Fruit fly (Drosophila melanogaster) whole organism, prepupa: ENCODE measurements around the gene Tbh.

Experiments used
- CG10669 ChIP-seq: fragments of 200-800 bp; sonication (Bioruptor generic); optimal IDR thresholded peaks from 3 replicates; lab custom pipeline; 2018; ENCODE audit warnings: missing biosample characterization, mild to moderate bottlenecking, missing genetic modification characterization, moderate library complexity
- CG11294 ChIP-seq: fragments of 200-800 bp; sonication (Bioruptor generic); IDR thresholded peaks from 2 replicates; pipeline ENCODE4 v1.3.6; 2022; ENCODE audit warnings: missing biosample characterization, missing genetic modification characterization
- CG15336 ChIP-seq: fragments of 200-800 bp; sonication (Bioruptor generic); IDR thresholded peaks from 2 replicates; pipeline ENCODE4 v1.3.6; 2022; ENCODE audit warnings: missing biosample characterization, missing genetic modification characterization
- CG1621 ChIP-seq: fragments of 200-800 bp; sonication (Bioruptor generic); optimal IDR thresholded peaks from 3 replicates; lab custom pipeline; 2018; ENCODE audit warnings: missing biosample characterization, mild to moderate bottlenecking, missing genetic modification characterization
- CG16779 ChIP-seq: fragments of 200-800 bp; sonication (Bioruptor generic); optimal IDR thresholded peaks from 3 replicates; lab custom pipeline; 2017; ENCODE audit warnings: missing biosample characterization, mild to moderate bottlenecking, missing genetic modification characterization
- CG3032 ChIP-seq: fragments of 200-800 bp; optimal IDR thresholded peaks from 2 replicates; lab custom pipeline; 2019; ENCODE audit warnings: missing biosample characterization, mild to moderate bottlenecking, missing genetic modification characterization, moderate library complexity
- CG31627 ChIP-seq: fragments of 200-800 bp; sonication (Bioruptor generic); optimal IDR thresholded peaks from 3 replicates; lab custom pipeline; 2016; ENCODE audit warnings: missing biosample characterization, missing genetic modification characterization
- CG32006 ChIP-seq: fragments of 200-800 bp; sonication (Bioruptor generic); optimal IDR thresholded peaks from 3 replicates; lab custom pipeline; 2017; ENCODE audit warnings: missing biosample characterization, mild to moderate bottlenecking, missing genetic modification characterization
- CG34406 ChIP-seq: fragments of 200-800 bp; sonication (Bioruptor generic); optimal IDR thresholded peaks from 3 replicates; lab custom pipeline; 2016; ENCODE audit warnings: missing biosample characterization, missing genetic modification characterization
- CG3919 ChIP-seq: fragments of 200-800 bp; sonication (Bioruptor generic); optimal IDR thresholded peaks from 3 replicates; lab custom pipeline; 2016; ENCODE audit warnings: missing biosample characterization, missing genetic modification characterization
- CG4318 ChIP-seq: fragments of 200-800 bp; sonication (Bioruptor generic); optimal IDR thresholded peaks from 3 replicates; lab custom pipeline; 2017; ENCODE audit warnings: missing biosample characterization, mild to moderate bottlenecking, missing genetic modification characterization
- CG6163 ChIP-seq: fragments of 200-800 bp; sonication (Bioruptor generic); IDR thresholded peaks from 3 replicates; pipeline ENCODE4 v1.3.6; 2022; ENCODE audit warnings: missing biosample characterization, missing genetic modification characterization
- CG6276 ChIP-seq: fragments of 200-800 bp; sonication (Bioruptor generic); optimal IDR thresholded peaks from 2 replicates; lab custom pipeline; 2017; ENCODE audit warnings: missing biosample characterization, mild to moderate bottlenecking, missing genetic modification characterization
- CG6808 ChIP-seq: fragments of 200-800 bp; sonication (Bioruptor generic); optimal IDR thresholded peaks from 3 replicates; lab custom pipeline; 2017; ENCODE audit warnings: missing biosample characterization, missing genetic modification characterization, mild to moderate bottlenecking, moderate library complexity, missing genetic modification reagents
- CG7368 ChIP-seq: fragments of 200-800 bp; sonication (Bioruptor generic); optimal IDR thresholded peaks from 3 replicates; lab custom pipeline; 2016; ENCODE audit warnings: missing biosample characterization, missing genetic modification characterization
- CG8119 ChIP-seq: fragments of 200-800 bp; sonication (Bioruptor generic); IDR thresholded peaks from 3 replicates; pipeline ENCODE4 v1.3.6; 2022; ENCODE audit warnings: missing biosample characterization, missing genetic modification characterization
- CG8319 ChIP-seq: fragments of 200-800 bp; sonication (Bioruptor generic); optimal IDR thresholded peaks from 3 replicates; lab custom pipeline; 2016; ENCODE audit warnings: missing biosample characterization, missing genetic modification characterization
- CG9139 ChIP-seq: fragments of 200-800 bp; sonication (Bioruptor generic); optimal IDR thresholded peaks from 3 replicates; lab custom pipeline; 2017; ENCODE audit warnings: missing biosample characterization, mild to moderate bottlenecking, missing genetic modification characterization
- Eip75B ChIP-seq: fragments of 200-800 bp; sonication (Bioruptor generic); optimal IDR thresholded peaks from 3 replicates; lab custom pipeline; 2016; ENCODE audit warnings: missing biosample characterization, missing genetic modification characterization
- Eip78C ChIP-seq: fragments of 200-800 bp; sonication (Bioruptor generic); peaks from one replicate; lab custom pipeline; 2016; ENCODE audit warnings: missing biosample characterization, missing genetic modification characterization
- Eip93F ChIP-seq: fragments of 200-800 bp; sonication (Bioruptor generic); optimal IDR thresholded peaks from 2 replicates; lab custom pipeline; 2016; ENCODE audit warnings: missing biosample characterization, mild to moderate bottlenecking, missing genetic modification characterization
- Ets21C ChIP-seq: fragments of 200-800 bp; sonication (Bioruptor generic); optimal IDR thresholded peaks from 3 replicates; lab custom pipeline; 2016; ENCODE audit warnings: missing biosample characterization, missing genetic modification characterization
- Ets96B ChIP-seq: fragments of 200-800 bp; optimal IDR thresholded peaks from 2 replicates; lab custom pipeline; 2019; ENCODE audit warnings: missing biosample characterization, mild to moderate bottlenecking, missing genetic modification characterization, moderate library complexity
- Hr38 ChIP-seq: sonication (Bioruptor generic); optimal IDR thresholded peaks from 2 replicates; lab custom pipeline; 2016; ENCODE audit warnings: missing biosample characterization, missing genetic modification characterization
- Hr4 ChIP-seq: fragments of 200-800 bp; sonication (Bioruptor generic); optimal IDR thresholded peaks from 3 replicates; lab custom pipeline; 2016; ENCODE audit warnings: missing biosample characterization, missing genetic modification characterization
- OdsH ChIP-seq: fragments of 200-800 bp; sonication (Bioruptor generic); optimal IDR thresholded peaks from 3 replicates; lab custom pipeline; 2016; ENCODE audit warnings: missing biosample characterization, missing genetic modification characterization
- Smox ChIP-seq: fragments of 200-800 bp; sonication (Bioruptor generic); optimal IDR thresholded peaks from 3 replicates; lab custom pipeline; 2016; ENCODE audit warnings: missing biosample characterization, missing genetic modification characterization
- Sox102F ChIP-seq: fragments of 200-800 bp; sonication (Bioruptor generic); optimal IDR thresholded peaks from 2 replicates; lab custom pipeline; 2016; ENCODE audit warnings: missing biosample characterization, mild to moderate bottlenecking, missing genetic modification characterization
- achi ChIP-seq: fragments of 200-800 bp; sonication (Bioruptor generic); optimal IDR thresholded peaks from 3 replicates; lab custom pipeline; 2016; ENCODE audit warnings: missing biosample characterization, missing genetic modification characterization
- acj6 ChIP-seq: fragments of 200-800 bp; sonication (Bioruptor generic); optimal IDR thresholded peaks from 3 replicates; lab custom pipeline; 2016; ENCODE audit warnings: missing biosample characterization, missing genetic modification characterization
- dsx ChIP-seq: fragments of 200-800 bp; optimal IDR thresholded peaks from 3 replicates; lab custom pipeline; 2019; ENCODE audit warnings: missing biosample characterization, mild to moderate bottlenecking, missing genetic modification characterization, moderate library complexity; ENCODE audit not compliant: poor library complexity, severe bottlenecking
- eg ChIP-seq: fragments of 200-800 bp; sonication (Bioruptor generic); IDR thresholded peaks from 3 replicates; pipeline ENCODE4 v1.3.6; 2022; ENCODE audit warnings: missing biosample characterization, missing genetic modification characterization
- esn ChIP-seq: fragments of 200-800 bp; sonication (Bioruptor generic); optimal IDR thresholded peaks from 2 replicates; lab custom pipeline; 2016; ENCODE audit warnings: missing biosample characterization, mild to moderate bottlenecking, missing genetic modification characterization, moderate library complexity
- fd85E ChIP-seq: fragments of 200-800 bp; sonication (Bioruptor generic); optimal IDR thresholded peaks from 3 replicates; lab custom pipeline; 2016; ENCODE audit warnings: missing biosample characterization, missing genetic modification characterization
- lz ChIP-seq: fragments of 200-800 bp; sonication (Bioruptor generic); optimal IDR thresholded peaks from 3 replicates; lab custom pipeline; 2016; ENCODE audit warnings: missing biosample characterization, missing genetic modification characterization
- net ChIP-seq: fragments of 200-800 bp; sonication (Bioruptor generic); optimal IDR thresholded peaks from 3 replicates; lab custom pipeline; 2016; ENCODE audit warnings: missing biosample characterization, missing genetic modification characterization
- spab ChIP-seq: fragments of 200-800 bp; sonication (Bioruptor generic); optimal IDR thresholded peaks from 2 replicates; lab custom pipeline; 2017; ENCODE audit warnings: missing biosample characterization, mild to moderate bottlenecking, missing genetic modification characterization, missing genetic modification reagents
- ss ChIP-seq, 2 experiments: fragments of 200-800 bp; sonication (Bioruptor generic); optimal IDR thresholded peaks; 2 replicates in 1 of 2; 3 replicates in 1 of 2; lab custom pipeline; 2017 to 2018; ENCODE audit warnings: mild to moderate bottlenecking in 2 of 2, missing biosample characterization in 2 of 2, missing genetic modification characterization in 2 of 2, moderate library complexity in 1 of 2
- svp ChIP-seq: fragments of 200-800 bp; sonication (Bioruptor generic); peaks from one replicate; lab custom pipeline; 2016; ENCODE audit warnings: missing biosample characterization, missing genetic modification characterization
- vri ChIP-seq: fragments of 200-800 bp; sonication (Bioruptor generic); optimal IDR thresholded peaks from 3 replicates; lab custom pipeline; 2016; ENCODE audit warnings: missing biosample characterization, mild to moderate bottlenecking, missing genetic modification characterization

Tbh gene

dm6 chrX:7980786-7981185, 14.7 kb upstream of the Tbh start:
- TF ChIP-seq Ets96B (tag; lab: Kevin White, UChicago) (peak; percentile 48), CG3032 (tag; lab: Kevin White, UChicago) (peak; percentile 51), CG10669 (peak; percentile 33), CG6163 (0 out of 3 replicates have a peak, but pooled peaks have one; percentile 42), fd85E (no peak), CG32006 (GFP tag; lab: Kevin White, UChicago) (no peak), svp (GFP tag; lab: Kevin White, UChicago) (no peak), lz (GFP tag; lab: Kevin White, UChicago) (no peak), CG6808 (GFP tag; lab: Kevin White, UChicago) (peak; percentile 71), CG34406 (GFP tag; lab: Kevin White, UChicago) (no peak), OdsH (no peak), CG1621 (tag; lab: Kevin White, UChicago) (no peak), net (GFP tag; lab: Kevin White, UChicago) (no peak), CG31627 (GFP tag; lab: Kevin White, UChicago) (no peak), CG3919 (no peak), dsx (GFP tag; lab: Kevin White, UChicago) (peak; percentile 58), achi (GFP tag; lab: Kevin White, UChicago) (peak; percentile 3), CG8119 (GFP tag; lab: Robert Waterston, UW) (peak; percentile 57), CG9139 (GFP tag; lab: Kevin White, UChicago) (peak; percentile 77), ss (GFP tag; optimal IDR thresholded peaks at IDR 0.05; lab: Kevin White, UChicago) (peak; percentile 87), CG8319 (GFP tag; lab: Kevin White, UChicago) (no peak), acj6 (GFP tag; lab: Kevin White, UChicago) (no peak), Eip93F (GFP tag; lab: Kevin White, UChicago) (no peak), CG15336 (GFP tag; lab: Robert Waterston, UW) (peak; percentile 21; the same call in 1 of the 2 replicates), spab (GFP tag; lab: Kevin White, UChicago) (peak; percentile 43), CG7368 (GFP tag; lab: Kevin White, UChicago) (no peak), esn (no peak), vri (no peak)

dm6 chrX:7986551-7986950, 8.9 kb upstream of the Tbh start:
- TF ChIP-seq CG6808 (GFP tag; lab: Kevin White, UChicago): peak; percentile 25
- TF ChIP-seq Eip78C: peak; percentile 18
- no peak for TF ChIP-seq Ets21C (GFP tag; lab: Kevin White, UChicago)
- peak; percentile 5 for TF ChIP-seq Smox (GFP tag; lab: Kevin White, UChicago)
- peak; percentile 13 for TF ChIP-seq esn
- no peak for TF ChIP-seq CG34406 (GFP tag; lab: Kevin White, UChicago)
- TF ChIP-seq fd85E: no peak

DNA sequence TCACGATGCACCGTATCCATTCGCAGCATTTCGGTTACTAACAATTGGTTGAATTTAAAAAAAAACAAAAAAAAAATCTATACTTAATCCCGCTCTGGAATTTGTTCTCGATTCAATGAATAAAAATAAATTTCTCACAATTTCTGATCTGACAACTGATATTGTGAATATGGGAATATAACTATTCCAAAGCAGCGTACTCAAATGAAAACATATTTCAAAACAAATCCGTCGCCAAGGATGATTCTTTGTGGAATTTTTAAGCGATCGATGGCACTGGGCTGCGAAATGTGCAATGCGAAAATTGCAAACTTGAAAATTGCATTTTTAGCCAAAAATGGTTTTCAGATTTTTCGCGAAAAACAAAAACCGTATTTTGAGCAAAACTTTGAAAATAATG, 25.7 kb downstream of the Tbh start, which contains the start of gene CG15333:
Gene CG15333 (minus strand): TSS at position 101 of the 400 bp plus-strand sequence.
- no peak for TF ChIP-seq Hr4 (GFP tag; lab: Kevin White, UChicago)
- TF ChIP-seq CG9139 (GFP tag; lab: Kevin White, UChicago): no peak
- no peak for TF ChIP-seq CG4318 (GFP tag; lab: Kevin White, UChicago)
- no peak for TF ChIP-seq CG7368 (GFP tag; lab: Kevin White, UChicago)
- no peak for TF ChIP-seq Eip75B (GFP tag; lab: Kevin White, UChicago)
- TF ChIP-seq CG10669: no peak
- no peak for TF ChIP-seq Sox102F (GFP tag; lab: Kevin White, UChicago)
- no peak for TF ChIP-seq CG11294 (GFP tag; lab: Robert Waterston, UW)
- no peak for TF ChIP-seq Ets96B (tag; lab: Kevin White, UChicago)
- no peak for TF ChIP-seq Hr38 (GFP tag; lab: Kevin White, UChicago)
- TF ChIP-seq CG16779 (tag; lab: Kevin White, UChicago): no peak
- no peak for TF ChIP-seq CG6276 (GFP tag; lab: Kevin White, UChicago)
- TF ChIP-seq lz (GFP tag; lab: Kevin White, UChicago): no peak
- TF ChIP-seq CG8119 (GFP tag; lab: Robert Waterston, UW): no peak
- TF ChIP-seq eg (GFP tag; lab: Robert Waterston, UW): no peak
- TF ChIP-seq CG6808 (GFP tag; lab: Kevin White, UChicago): no peak
